Fruit fly (Drosophila melanogaster): ENCODE measurements around the gene CG42634.

The CG42634 gene

dm6 chr2L:18005481-18005880 is 2.3 kb upstream of the CG42634 start:
- no peak for TF ChIP-seq br (GFP tag; optimal IDR thresholded peaks at IDR 0.05)
- no peak for TF ChIP-seq rgr (GFP tag; optimal IDR thresholded peaks at IDR 0.05)
- no peak for TF ChIP-seq Sp1 (GFP tag; optimal IDR thresholded peaks at IDR 0.05)
- TF ChIP-seq fru (GFP tag; optimal IDR thresholded peaks at IDR 0.05): no peak
- no peak for TF ChIP-seq dmrt93B (GFP tag; optimal IDR thresholded peaks at IDR 0.05)
- no peak for TF ChIP-seq Mio (GFP tag; optimal IDR thresholded peaks at IDR 0.05)
- no peak for TF ChIP-seq ey (GFP tag; optimal IDR thresholded peaks at IDR 0.05)
- no peak for TF ChIP-seq Rel (GFP tag; optimal IDR thresholded peaks at IDR 0.05)
- no peak for TF ChIP-seq Rel (tag; optimal IDR thresholded peaks at IDR 0.05)
- TF ChIP-seq foxo (GFP tag; optimal IDR thresholded peaks at IDR 0.05): no peak
- no peak for TF ChIP-seq lola (GFP tag; optimal IDR thresholded peaks at IDR 0.05)
- TF ChIP-seq Myc (optimal IDR thresholded peaks at IDR 0.05): no peak
- no peak for TF ChIP-seq woc (GFP tag; optimal IDR thresholded peaks at IDR 0.05)
- TF ChIP-seq Abd-B (GFP tag; optimal IDR thresholded peaks at IDR 0.05): no peak
- no peak for TF ChIP-seq pan (optimal IDR thresholded peaks at IDR 0.05)

dm6 chr2L:18006327-18006726 is 1.4 kb upstream of the CG42634 start, which contains the start of gene CG5693:
Gene CG5693, plus strand, starts transcription at chr2L:18006627.
- TF ChIP-seq Dif (GFP tag; optimal IDR thresholded peaks at IDR 0.05; ENCODE audit: partially characterized antibody): no peak
- no peak for TF ChIP-seq Sp1 (GFP tag; optimal IDR thresholded peaks at IDR 0.05)
- TF ChIP-seq N (GFP tag; optimal IDR thresholded peaks at IDR 0.05): no peak
- no peak for TF ChIP-seq rgr (GFP tag; optimal IDR thresholded peaks at IDR 0.05)
- TF ChIP-seq sage (GFP tag; optimal IDR thresholded peaks at IDR 0.05): no peak
- no peak for TF ChIP-seq psq (GFP tag; optimal IDR thresholded peaks at IDR 0.05)
- TF ChIP-seq fru (GFP tag; optimal IDR thresholded peaks at IDR 0.05): no peak
- TF ChIP-seq dsf (GFP tag; optimal IDR thresholded peaks at IDR 0.05; ENCODE audit: borderline replicate concordance): no peak

dm6 chr2L:18007060-18007459 is 675 bp upstream of the CG42634 start, which contains the start of gene CG42659:
Gene CG42659, plus strand, starts transcription at chr2L:18007360.
- TF ChIP-seq OdsH (GFP tag; optimal IDR thresholded peaks at IDR 0.05) (no peak), Mio (GFP tag; optimal IDR thresholded peaks at IDR 0.05) (no peak), fru (GFP tag; optimal IDR thresholded peaks at IDR 0.05) (no peak), br (GFP tag; optimal IDR thresholded peaks at IDR 0.05) (no peak)

dm6 chr2L:18008653-18009052 is 918 bp downstream of the CG42634 start, which contains the start of gene CG31740:
Gene CG31740, plus strand, starts transcription at chr2L:18008953.
- TF ChIP-seq Hr83 (GFP tag; optimal IDR thresholded peaks at IDR 0.05; ENCODE audit: poor library complexity, severe bottlenecking) (no peak), HLH106 (tag; optimal IDR thresholded peaks at IDR 0.05) (no peak), Hr78 (GFP tag; optimal IDR thresholded peaks at IDR 0.05) (no peak), Myc (optimal IDR thresholded peaks at IDR 0.05) (no peak), CG9705 (GFP tag; optimal IDR thresholded peaks at IDR 0.05) (no peak), fru (GFP tag; optimal IDR thresholded peaks at IDR 0.05) (no peak), CG32264 (GFP tag; optimal IDR thresholded peaks at IDR 0.05) (no peak), woc (GFP tag; optimal IDR thresholded peaks at IDR 0.05) (no peak)

- TF ChIP-seq fru (GFP tag; optimal IDR thresholded peaks at IDR 0.05): no peak
- TF ChIP-seq Hr83 (GFP tag; optimal IDR thresholded peaks at IDR 0.05; ENCODE audit: poor library complexity, severe bottlenecking): no peak
- TF ChIP-seq tai (GFP tag; optimal IDR thresholded peaks at IDR 0.05): no peak
- no peak for TF ChIP-seq Sp1 (GFP tag; optimal IDR thresholded peaks at IDR 0.05)
- no peak for TF ChIP-seq sage (GFP tag; optimal IDR thresholded peaks at IDR 0.05)
- TF ChIP-seq Abd-B (GFP tag; optimal IDR thresholded peaks at IDR 0.05): no peak
- TF ChIP-seq dmrt93B (GFP tag; optimal IDR thresholded peaks at IDR 0.05): no peak
- no peak for TF ChIP-seq br (GFP tag; optimal IDR thresholded peaks at IDR 0.05)
- no peak for TF ChIP-seq brk (GFP tag; optimal IDR thresholded peaks at IDR 0.05)
- TF ChIP-seq Hr78 (GFP tag; optimal IDR thresholded peaks at IDR 0.05): no peak
- no peak for TF ChIP-seq Dif (GFP tag; optimal IDR thresholded peaks at IDR 0.05; ENCODE audit: partially characterized antibody)
- no peak for TF ChIP-seq CG32264 (GFP tag; optimal IDR thresholded peaks at IDR 0.05)
- TF ChIP-seq dsf (GFP tag; optimal IDR thresholded peaks at IDR 0.05; ENCODE audit: borderline replicate concordance): no peak
- TF ChIP-seq Rel (GFP tag; optimal IDR thresholded peaks at IDR 0.05): no peak
- TF ChIP-seq Rel (tag; optimal IDR thresholded peaks at IDR 0.05): no peak
- no peak for TF ChIP-seq OdsH (GFP tag; optimal IDR thresholded peaks at IDR 0.05)
- TF ChIP-seq lola (GFP tag; optimal IDR thresholded peaks at IDR 0.05): no peak
These were observed 1.9 kb downstream of the CG42634 start for dm6 chr2L:18009672-18010071.

dm6 chr2L:18011375-18011774 is 3.6 kb downstream of the CG42634 start, which contains the start of gene elfless:
Gene elfless, minus strand, starts transcription at chr2L:18011475.
- no peak for TF ChIP-seq jim (GFP tag; optimal IDR thresholded peaks at IDR 0.05)

All from whole organism, wandering third instar larva.